Worm (Caenorhabditis elegans) whole organism, midembryonic: ENCODE measurements around the gene ZK1236.1.

Experiments used
- T22C8.4 ChIP-seq: fragments of 200-800 bp; sonication (Bioruptor generic); IDR thresholded peaks from 2 replicates; pipeline ENCODE4 v1.3.6; 2022; ENCODE audit warnings: missing genetic modification characterization, missing compliant biosample characterization
- cog-1 ChIP-seq: sonication (generic microtip); optimal IDR thresholded peaks from 2 replicates; lab custom pipeline; 2016; ENCODE audit warnings: missing genetic modification characterization, missing compliant biosample characterization
- flt-1 ChIP-seq: fragments of 200-800 bp; sonication (Bioruptor generic); IDR thresholded peaks from 2 replicates; pipeline ENCODE4 v1.3.6; 2022; ENCODE audit warnings: missing genetic modification characterization, missing compliant biosample characterization
- klf-2 ChIP-seq: fragments of 200-800 bp; sonication (Bioruptor generic); conservative IDR thresholded peaks from 2 replicates; pipeline ENCODE4 v1.3.6; 2022; ENCODE audit warnings: missing genetic modification reagents, missing genetic modification characterization, missing compliant biosample characterization
- med-1 ChIP-seq: sonication (generic microtip); optimal IDR thresholded peaks from 2 replicates; lab custom pipeline; 2017; ENCODE audit warnings: missing genetic modification characterization, mild to moderate bottlenecking, missing compliant biosample characterization, antibody characterized with exemption, missing genetic modification reagents; ENCODE audit not compliant: insufficient read depth
- ref-1 ChIP-seq: fragments of 200-800 bp; sonication (Bioruptor generic); conservative IDR thresholded peaks from 2 replicates; pipeline ENCODE4 v1.3.6; 2022; ENCODE audit warnings: missing genetic modification reagents, missing genetic modification characterization, missing compliant biosample characterization
- tab-1 ChIP-seq: fragments of 200-800 bp; sonication (Bioruptor generic); IDR thresholded peaks from 2 replicates; pipeline ENCODE4 v1.3.6; 2022; ENCODE audit warnings: missing genetic modification characterization, missing compliant biosample characterization
- ztf-23 ChIP-seq: fragments of 200-800 bp; sonication (Bioruptor generic); IDR thresholded peaks from 2 replicates; pipeline ENCODE4 v1.3.6; 2022; ENCODE audit warnings: missing genetic modification reagents, missing genetic modification characterization, missing compliant biosample characterization
- ztf-29 ChIP-seq: fragments of 200-800 bp; sonication (Bioruptor generic); IDR thresholded peaks from 2 replicates; pipeline ENCODE4 v1.3.6; 2022; ENCODE audit warnings: missing genetic modification reagents, missing genetic modification characterization, missing compliant biosample characterization

ZK1236.1 gene

DNA sequence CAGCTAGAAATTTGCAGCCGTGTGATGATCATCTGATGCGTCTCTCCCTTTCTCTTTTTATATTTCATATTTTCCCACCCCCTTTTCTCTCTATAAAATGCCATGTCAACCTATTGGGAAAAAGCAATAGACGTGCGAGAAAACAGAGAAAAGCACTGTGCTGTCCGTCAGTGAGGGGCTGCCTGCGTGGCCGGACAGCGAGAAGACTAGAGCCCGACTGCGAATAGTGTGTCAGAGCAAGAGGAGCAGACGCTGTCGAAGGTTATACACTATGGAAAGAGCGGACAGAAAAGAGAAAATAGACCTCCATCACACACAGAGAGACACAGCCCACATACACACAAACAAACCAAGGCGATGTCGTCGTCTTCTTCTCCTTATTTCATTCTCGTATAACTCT is 4.0 kb upstream of the ZK1236.1 start:
- peak; percentile 40; the same call in 1 of the 2 replicates for TF ChIP-seq ztf-23
- TF ChIP-seq cog-1 (tag; lab: Kevin White, UChicago): peak; percentile 62
- no peak for TF ChIP-seq tab-1
- no peak for TF ChIP-seq klf-2 (GFP tag; lab: Robert Waterston, UW)
- no peak for TF ChIP-seq T22C8.4 (GFP tag; lab: Robert Waterston, UW)
- TF ChIP-seq ref-1 (GFP tag; lab: Robert Waterston, UW): no peak
- no peak for TF ChIP-seq med-1 (GFP tag; lab: Kevin White, UChicago)
- TF ChIP-seq flt-1 (GFP tag; lab: Robert Waterston, UW): no peak
- TF ChIP-seq ztf-29 (GFP tag; lab: Robert Waterston, UW): peak; percentile 59; the same call in 1 of the 2 replicates

DNA sequence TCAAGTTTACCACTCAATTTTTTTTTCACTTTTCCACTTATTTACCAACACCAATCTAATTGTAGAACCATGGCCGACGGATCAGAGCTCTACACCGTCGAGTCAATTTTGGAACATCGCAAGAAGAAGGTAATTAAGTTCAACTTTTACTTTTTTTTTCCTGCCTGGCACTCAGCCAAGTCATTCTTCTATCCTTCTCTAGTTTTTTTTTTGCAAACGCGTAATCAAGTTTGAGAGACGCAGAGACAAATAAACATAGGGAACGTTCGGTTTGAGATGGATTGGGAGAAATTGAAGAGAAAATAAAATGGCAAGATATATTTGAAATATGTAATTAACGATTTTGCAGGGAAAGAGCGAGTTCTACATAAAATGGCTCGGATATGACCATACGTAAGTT is 2.8 kb upstream of the ZK1236.1 start, which contains the start of gene cec-1:
Gene cec-1 (plus strand): TSS at position 63 of the 400 bp plus-strand sequence.
- no peak for TF ChIP-seq ztf-23
- no peak for TF ChIP-seq tab-1
- no peak for TF ChIP-seq flt-1 (GFP tag; lab: Robert Waterston, UW)
- TF ChIP-seq ref-1 (GFP tag; lab: Robert Waterston, UW): no peak
- TF ChIP-seq med-1 (GFP tag; lab: Kevin White, UChicago): no peak
- no peak for TF ChIP-seq klf-2 (GFP tag; lab: Robert Waterston, UW)
- TF ChIP-seq T22C8.4 (GFP tag; lab: Robert Waterston, UW): no peak
- no peak for TF ChIP-seq cog-1 (tag; lab: Kevin White, UChicago)

- no peak for TF ChIP-seq ztf-23
- TF ChIP-seq tab-1: no peak
- no peak for TF ChIP-seq klf-2 (GFP tag; lab: Robert Waterston, UW)
- no peak for TF ChIP-seq flt-1 (GFP tag; lab: Robert Waterston, UW)
- TF ChIP-seq T22C8.4 (GFP tag; lab: Robert Waterston, UW): no peak
- no peak for TF ChIP-seq cog-1 (tag; lab: Kevin White, UChicago)
- TF ChIP-seq med-1 (GFP tag; lab: Kevin White, UChicago): no peak
- TF ChIP-seq ztf-29 (GFP tag; lab: Robert Waterston, UW): no peak
- TF ChIP-seq ref-1 (GFP tag; lab: Robert Waterston, UW): no peak
Observed at ce11 chrIII:8429497-8429896, 400 bp downstream of the ZK1236.1 start.

DNA sequence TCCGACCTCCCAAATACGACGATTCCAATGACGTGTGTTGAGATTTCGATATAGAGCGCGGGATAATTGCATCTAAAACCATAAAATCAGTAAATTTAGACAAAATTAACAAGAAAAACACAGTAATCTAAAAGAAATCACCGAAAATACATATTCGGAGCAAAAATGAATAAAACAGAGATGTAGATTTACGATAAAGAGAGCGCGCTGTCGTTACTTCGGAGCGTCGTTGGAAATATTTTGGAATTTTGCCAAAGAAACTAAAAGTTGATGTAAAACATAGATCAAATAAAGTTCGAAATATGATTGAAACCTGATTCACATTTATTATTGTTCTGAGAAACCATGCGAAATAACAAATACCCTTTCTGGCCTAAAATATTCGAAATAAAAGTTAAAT is 3.0 kb downstream of the ZK1236.1 start, which contains the start of gene ZK1236.5:
Gene ZK1236.5 (minus strand): TSS at position 72 of the 400 bp plus-strand sequence.
- TF ChIP-seq ztf-23 (no peak), ztf-29 (GFP tag; lab: Robert Waterston, UW) (no peak), cog-1 (tag; lab: Kevin White, UChicago) (no peak)

DNA sequence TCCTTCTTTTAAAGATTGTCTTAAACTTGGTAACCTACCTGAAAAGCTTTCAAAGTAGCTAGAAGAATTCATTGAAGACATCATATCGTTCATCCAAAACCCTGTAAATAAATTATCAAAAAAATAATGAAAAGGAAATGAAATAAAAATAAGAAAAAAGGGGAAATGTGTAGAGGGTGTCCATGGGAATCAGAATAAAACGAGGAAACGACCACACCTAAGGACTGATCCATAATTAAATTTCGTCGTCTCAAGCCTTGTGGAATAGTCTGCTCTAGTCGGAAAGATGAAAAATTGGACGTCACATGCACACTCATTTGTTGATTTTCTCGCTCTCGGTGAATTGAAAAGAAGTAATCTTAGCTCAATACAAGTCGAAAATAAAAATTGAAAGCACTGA is 6.0 kb downstream of the ZK1236.1 start, which contains the start of gene ZK1236.9:
Gene ZK1236.9 (minus strand): TSS at position 101 of the 400 bp plus-strand sequence.
- no peak for TF ChIP-seq cog-1 (tag; lab: Kevin White, UChicago)
- TF ChIP-seq med-1 (GFP tag; lab: Kevin White, UChicago): no peak
- TF ChIP-seq ztf-29 (GFP tag; lab: Robert Waterston, UW): no peak
- no peak for TF ChIP-seq tab-1
- TF ChIP-seq T22C8.4 (GFP tag; lab: Robert Waterston, UW): no peak
- TF ChIP-seq klf-2 (GFP tag; lab: Robert Waterston, UW): no peak
- TF ChIP-seq ztf-23: no peak
- TF ChIP-seq flt-1 (GFP tag; lab: Robert Waterston, UW): no peak
- no peak for TF ChIP-seq ref-1 (GFP tag; lab: Robert Waterston, UW)

DNA sequence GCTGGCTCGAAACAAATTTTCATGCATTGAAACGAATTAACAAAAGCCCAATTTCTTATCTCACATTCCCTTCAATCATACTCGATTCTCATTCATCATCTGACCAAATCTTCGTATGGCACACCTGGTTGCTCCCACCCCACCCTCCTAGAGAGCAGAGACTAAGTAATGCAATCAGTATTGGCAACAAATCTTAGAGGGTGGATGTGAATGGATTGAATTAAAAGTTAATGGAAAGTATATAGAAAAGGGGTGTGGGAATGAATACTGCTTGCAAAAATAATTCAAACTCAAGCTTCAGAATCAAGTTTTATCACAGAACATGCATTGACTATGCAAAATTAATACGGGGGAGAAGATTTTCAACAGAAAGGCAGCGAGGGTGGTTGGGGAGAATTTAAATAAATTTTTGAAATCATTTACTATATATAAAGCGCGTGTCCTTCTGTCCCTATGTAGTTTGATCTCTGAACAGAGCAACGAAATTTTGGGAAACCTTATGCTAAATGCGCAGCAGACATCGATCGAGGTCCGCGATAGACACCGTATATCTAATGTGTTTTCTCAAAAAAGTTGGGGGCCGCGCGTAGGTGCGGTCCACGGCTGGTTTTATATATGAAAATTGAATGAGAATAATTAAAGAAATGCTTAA is 8.8 kb downstream of the ZK1236.1 start:
- TF ChIP-seq cog-1 (tag; lab: Kevin White, UChicago): no peak
- TF ChIP-seq ref-1 (GFP tag; lab: Robert Waterston, UW): no peak
- no peak for TF ChIP-seq T22C8.4 (GFP tag; lab: Robert Waterston, UW)
- TF ChIP-seq ztf-23: no peak
- TF ChIP-seq med-1 (GFP tag; lab: Kevin White, UChicago): no peak
- no peak for TF ChIP-seq ztf-29 (GFP tag; lab: Robert Waterston, UW)
- TF ChIP-seq flt-1 (GFP tag; lab: Robert Waterston, UW): no peak
- TF ChIP-seq klf-2 (GFP tag; lab: Robert Waterston, UW): no peak
- TF ChIP-seq tab-1: no peak

- TF ChIP-seq flt-1 (GFP tag; lab: Robert Waterston, UW) (no peak), cog-1 (tag; lab: Kevin White, UChicago) (no peak), med-1 (GFP tag; lab: Kevin White, UChicago) (no peak), ztf-29 (GFP tag; lab: Robert Waterston, UW) (no peak), ztf-23 (no peak), T22C8.4 (GFP tag; lab: Robert Waterston, UW) (no peak), tab-1 (no peak), ref-1 (GFP tag; lab: Robert Waterston, UW) (no peak)
Observed at ce11 chrIII:8439312-8439711, 10.2 kb downstream of the ZK1236.1 start, which contains the start of gene pqn-96. TSS of gene pqn-96 (minus strand) at chrIII:8439412.

ce11 chrIII:8443557-8444131 is 14.5 kb downstream of the ZK1236.1 start, which contains the start of gene ufbp-1:
TSS of gene ufbp-1 (minus strand) at chrIII:8443607.
- TF ChIP-seq med-1 (GFP tag; lab: Kevin White, UChicago) (no peak), cog-1 (tag; lab: Kevin White, UChicago) (no peak), flt-1 (GFP tag; lab: Robert Waterston, UW) (0 out of 2 replicates have a peak, but pooled peaks have one; percentile 23)

ce11 chrIII:8444433-8445090 is 15.5 kb downstream of the ZK1236.1 start:
- TF ChIP-seq med-1 (GFP tag; lab: Kevin White, UChicago): no peak
- no peak for TF ChIP-seq ztf-29 (GFP tag; lab: Robert Waterston, UW)
- TF ChIP-seq ref-1 (GFP tag; lab: Robert Waterston, UW): no peak
- TF ChIP-seq T22C8.4 (GFP tag; lab: Robert Waterston, UW): no peak
- no peak for TF ChIP-seq klf-2 (GFP tag; lab: Robert Waterston, UW)
- TF ChIP-seq flt-1 (GFP tag; lab: Robert Waterston, UW): no peak
- no peak for TF ChIP-seq cog-1 (tag; lab: Kevin White, UChicago)
- no peak for TF ChIP-seq ztf-23
